Worm (Caenorhabditis elegans) whole organism, L4/young adult: ENCODE measurements around the gene C08B11.9.

Source experiments
- W03F9.2 ChIP-seq: fragments of 150-350 bp; optimal IDR thresholded peaks from 2 replicates; lab custom pipeline; 2014; ENCODE audit warnings: missing biosample characterization, missing genetic modification characterization
- dao-5 ChIP-seq: sonication (generic microtip); optimal IDR thresholded peaks from 2 replicates; lab custom pipeline; 2016; ENCODE audit warnings: missing genotype, missing genetic modification characterization, moderate library complexity, missing compliant biosample characterization
- him-1 ChIP-seq: sonication (generic microtip); optimal IDR thresholded peaks from 2 replicates; lab custom pipeline; 2016; ENCODE audit warnings: missing genotype, missing genetic modification reagents, missing genetic modification characterization, missing compliant biosample characterization

The C08B11.9 gene

ce11 chrII:8022461-8022860, 15.5 kb downstream of the C08B11.9 start, which contains the start of gene hda-2:
hda-2 (minus strand) TSS chrII:8022561.
- TF ChIP-seq him-1 (tag; lab: Kevin White, UChicago): no peak
- no peak for TF ChIP-seq dao-5 (tag; lab: Kevin White, UChicago)
- TF ChIP-seq W03F9.2 (tag; lab: Kevin White, UChicago): no peak

DNA sequence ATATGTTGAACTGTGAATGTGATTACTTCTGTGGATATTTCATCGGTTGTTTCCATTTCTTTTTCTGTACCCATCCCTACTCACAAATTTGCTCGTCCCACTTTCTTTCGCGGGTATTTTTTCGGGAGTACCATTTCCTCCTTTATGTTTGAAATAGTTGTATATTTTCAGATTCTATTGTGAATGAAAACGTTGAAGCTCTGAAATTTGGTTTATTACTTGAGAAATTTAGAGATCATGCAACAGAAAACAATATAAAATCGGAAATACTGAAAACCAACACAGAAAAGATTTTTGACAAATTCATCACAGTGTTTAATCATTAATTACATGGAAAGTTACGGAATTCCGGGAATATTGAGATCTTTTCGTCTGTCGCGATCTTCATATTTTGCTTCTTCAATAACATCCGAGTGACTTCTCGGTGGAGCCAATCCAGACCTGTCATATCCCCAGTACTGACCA, 17.4 kb downstream of the C08B11.9 start:
- TF ChIP-seq W03F9.2 (tag; lab: Kevin White, UChicago) (no peak), dao-5 (tag; lab: Kevin White, UChicago) (no peak), him-1 (tag; lab: Kevin White, UChicago) (no peak)

ce11 chrII:8017380-8017779, 20.6 kb downstream of the C08B11.9 start, which contains the start of gene zyg-11:
zyg-11 (plus strand) TSS chrII:8017680.
- TF ChIP-seq him-1 (tag; lab: Kevin White, UChicago): no peak
- no peak for TF ChIP-seq dao-5 (tag; lab: Kevin White, UChicago)
- TF ChIP-seq W03F9.2 (tag; lab: Kevin White, UChicago): no peak

DNA sequence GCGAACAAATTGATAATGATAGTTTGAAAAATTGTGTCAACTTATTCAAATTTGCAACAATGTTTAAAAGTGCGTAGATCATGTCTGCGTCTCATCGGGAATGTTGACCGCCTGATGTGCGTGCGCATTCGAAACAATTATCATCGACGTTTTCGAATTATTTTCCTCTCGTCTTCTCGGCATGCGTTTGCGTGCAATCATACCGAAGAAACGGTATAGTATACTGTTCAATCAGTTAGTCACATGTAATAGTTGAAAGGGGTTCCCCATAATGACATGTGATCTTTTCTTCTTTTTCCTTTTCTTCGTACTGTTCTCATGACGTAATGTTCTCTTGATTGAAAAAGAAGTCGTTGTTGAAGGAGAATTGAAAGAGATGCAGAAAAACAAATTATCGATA, 21.2 kb downstream of the C08B11.9 start:
- TF ChIP-seq W03F9.2 (tag; lab: Kevin White, UChicago) (peak; percentile 34), dao-5 (tag; lab: Kevin White, UChicago) (peak; percentile 37), him-1 (tag; lab: Kevin White, UChicago) (no peak)

DNA sequence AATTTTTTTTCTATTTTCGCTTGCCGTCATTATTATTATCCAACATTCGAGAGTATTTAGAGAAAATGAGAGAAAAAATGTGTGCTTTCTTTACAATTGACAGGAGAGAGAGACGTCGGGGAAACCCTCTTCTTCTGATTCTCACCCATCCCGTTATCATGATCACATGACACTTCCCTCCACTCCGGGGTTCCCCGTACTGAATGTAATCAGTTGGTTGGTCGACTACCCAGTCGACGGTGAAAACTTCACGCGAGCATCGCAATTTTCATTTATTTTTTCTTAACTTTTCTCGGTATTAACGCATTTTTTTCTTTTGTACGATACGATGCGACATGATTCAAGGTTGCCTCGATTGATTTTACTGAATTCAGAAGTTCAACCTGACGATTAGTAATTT, 21.8 kb downstream of the C08B11.9 start:
- TF ChIP-seq W03F9.2 (tag; lab: Kevin White, UChicago): peak; percentile 58
- no peak for TF ChIP-seq dao-5 (tag; lab: Kevin White, UChicago)
- TF ChIP-seq him-1 (tag; lab: Kevin White, UChicago): no peak

ce11 chrII:8015483-8015938, 22.5 kb downstream of the C08B11.9 start:
- no peak for TF ChIP-seq dao-5 (tag; lab: Kevin White, UChicago)
- no peak for TF ChIP-seq him-1 (tag; lab: Kevin White, UChicago)
- peak; percentile 29 for TF ChIP-seq W03F9.2 (tag; lab: Kevin White, UChicago)

DNA sequence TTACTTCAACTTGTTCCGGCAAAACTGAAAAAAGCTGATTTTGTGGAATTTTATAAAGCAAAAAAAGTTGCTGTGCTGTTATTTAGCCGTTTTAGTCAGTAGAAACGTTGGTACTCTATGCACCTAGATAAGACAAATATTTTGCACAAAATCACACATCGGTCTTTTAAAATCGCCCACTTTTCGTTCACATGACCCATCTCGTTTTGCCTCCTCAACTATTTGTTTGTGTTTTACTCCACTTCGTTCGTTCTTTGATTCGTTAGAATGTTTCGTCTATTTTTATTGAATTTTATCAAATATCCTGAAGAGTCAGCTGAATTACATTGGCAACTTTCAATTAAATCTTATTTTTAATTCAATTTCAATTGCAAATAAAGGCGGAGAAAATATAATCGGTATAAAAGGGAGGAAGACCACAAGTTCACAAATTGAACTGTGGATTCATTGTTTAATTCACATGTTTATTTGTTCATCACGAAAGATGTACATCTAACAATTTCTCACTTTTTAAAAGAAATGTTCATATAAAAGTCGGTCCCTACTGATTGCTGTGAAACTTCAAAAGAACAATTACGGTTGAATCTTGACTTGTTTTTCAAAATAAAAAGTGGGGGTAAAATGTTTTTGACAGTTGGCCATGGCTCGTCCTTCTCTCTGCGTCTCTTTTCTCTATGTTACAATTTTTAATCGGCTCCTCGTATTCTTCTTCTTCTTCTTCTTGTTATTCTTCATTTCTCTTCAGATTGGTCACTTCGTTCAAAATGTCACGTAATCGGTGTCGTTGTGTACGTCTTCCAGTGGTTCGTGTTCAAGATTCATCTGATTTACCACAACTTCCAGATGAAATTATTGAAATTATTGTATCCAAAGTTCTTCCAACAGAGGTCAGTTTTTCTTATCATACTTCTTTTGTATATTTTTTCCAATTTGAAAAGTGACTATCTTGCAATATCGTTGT, 25.6 kb downstream of the C08B11.9 start, which contains the start of gene DH11.2:
Gene DH11.2 (plus strand): TSS at position 746 of the 961 bp plus-strand sequence.
- no peak for TF ChIP-seq dao-5 (tag; lab: Kevin White, UChicago)
- TF ChIP-seq W03F9.2 (tag; lab: Kevin White, UChicago): no peak
- no peak for TF ChIP-seq him-1 (tag; lab: Kevin White, UChicago)

DNA sequence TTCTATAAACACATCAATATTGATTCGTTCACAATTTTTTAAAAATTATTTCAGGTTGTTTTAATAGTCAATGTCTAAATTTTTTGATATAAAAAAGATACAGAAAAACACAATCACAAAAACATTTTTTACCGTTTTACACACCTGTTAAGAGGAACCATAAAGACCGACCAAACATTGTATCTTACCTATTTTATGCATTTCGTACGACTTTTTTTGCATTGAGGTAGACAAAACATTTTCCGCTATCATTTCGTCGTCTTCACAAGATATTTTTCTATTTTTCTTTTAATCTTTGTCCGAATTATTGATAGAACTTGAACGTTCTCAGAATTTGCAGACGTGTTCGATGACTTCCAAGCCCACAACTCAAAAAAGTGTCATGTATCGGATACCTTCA, 29.6 kb downstream of the C08B11.9 start, which contains the start of gene glna-2:
Gene glna-2 (plus strand): TSS at position 301 of the 400 bp plus-strand sequence.
- no peak for TF ChIP-seq him-1 (tag; lab: Kevin White, UChicago)
- TF ChIP-seq W03F9.2 (tag; lab: Kevin White, UChicago): no peak
- no peak for TF ChIP-seq dao-5 (tag; lab: Kevin White, UChicago)

DNA sequence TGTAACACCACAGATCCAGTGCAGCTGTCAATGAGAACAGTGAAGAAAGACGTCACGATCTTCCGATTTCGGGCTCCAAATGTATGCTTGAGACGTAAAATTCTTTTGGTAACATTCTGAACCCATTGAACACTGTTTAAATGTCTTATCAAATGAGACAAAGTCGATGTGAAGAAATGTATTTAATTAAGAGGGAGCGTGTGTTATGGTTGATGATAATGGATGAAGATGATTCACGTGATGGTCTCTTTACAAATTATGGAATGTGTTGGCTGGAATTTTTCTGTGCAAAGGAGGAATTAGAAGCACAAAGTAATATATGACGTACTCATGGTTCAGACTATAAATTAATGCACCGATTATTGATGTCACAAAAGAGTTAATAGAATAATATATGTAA, 31.0 kb downstream of the C08B11.9 start:
- TF ChIP-seq dao-5 (tag; lab: Kevin White, UChicago) (no peak), W03F9.2 (tag; lab: Kevin White, UChicago) (no peak), him-1 (tag; lab: Kevin White, UChicago) (no peak)

ce11 chrII:8004752-8005151, 33.2 kb downstream of the C08B11.9 start:
- TF ChIP-seq dao-5 (tag; lab: Kevin White, UChicago) (no peak), W03F9.2 (tag; lab: Kevin White, UChicago) (no peak), him-1 (tag; lab: Kevin White, UChicago) (no peak)

- TF ChIP-seq W03F9.2 (tag; lab: Kevin White, UChicago) (no peak), dao-5 (tag; lab: Kevin White, UChicago) (no peak), him-1 (tag; lab: Kevin White, UChicago) (no peak)
Observed at ce11 chrII:8004157-8004556, 33.8 kb downstream of the C08B11.9 start, which contains the start of gene pgp-11. pgp-11 (minus strand) TSS chrII:8004257.

- TF ChIP-seq dao-5 (tag; lab: Kevin White, UChicago) (no peak), W03F9.2 (tag; lab: Kevin White, UChicago) (no peak), him-1 (tag; lab: Kevin White, UChicago) (no peak)
Observed at ce11 chrII:8001428-8001827, 36.5 kb downstream of the C08B11.9 start.

- TF ChIP-seq W03F9.2 (tag; lab: Kevin White, UChicago) (no peak), him-1 (tag; lab: Kevin White, UChicago) (no peak), dao-5 (tag; lab: Kevin White, UChicago) (no peak)
Observed at ce11 chrII:7991279-7991678, 46.7 kb downstream of the C08B11.9 start.
